Worm (Caenorhabditis elegans): ENCODE measurements around the gene T10B10.4.
A peak's percentile ranks its signal among the peaks of the same experiment; 100 is the strongest.

The T10B10.4 gene

ce11 chrX:15229174-15229573 lies 39.3 kb downstream of the T10B10.4 start:
- no peak for TF ChIP-seq ztf-4 (tag; optimal IDR thresholded peaks at IDR 0.05)
- no peak for TF ChIP-seq efl-1 (optimal IDR thresholded peaks at IDR 0.05)
- TF ChIP-seq efl-1 (GFP tag; optimal IDR thresholded peaks at IDR 0.05 in 1 of 2) = peak in 1 of 2 experiments; percentile 84
- no peak for TF ChIP-seq ceh-90 (tag; optimal IDR thresholded peaks at IDR 0.05)
- peak; percentile 8 for TF ChIP-seq elt-2 (tag; optimal IDR thresholded peaks at IDR 0.05)

DNA sequence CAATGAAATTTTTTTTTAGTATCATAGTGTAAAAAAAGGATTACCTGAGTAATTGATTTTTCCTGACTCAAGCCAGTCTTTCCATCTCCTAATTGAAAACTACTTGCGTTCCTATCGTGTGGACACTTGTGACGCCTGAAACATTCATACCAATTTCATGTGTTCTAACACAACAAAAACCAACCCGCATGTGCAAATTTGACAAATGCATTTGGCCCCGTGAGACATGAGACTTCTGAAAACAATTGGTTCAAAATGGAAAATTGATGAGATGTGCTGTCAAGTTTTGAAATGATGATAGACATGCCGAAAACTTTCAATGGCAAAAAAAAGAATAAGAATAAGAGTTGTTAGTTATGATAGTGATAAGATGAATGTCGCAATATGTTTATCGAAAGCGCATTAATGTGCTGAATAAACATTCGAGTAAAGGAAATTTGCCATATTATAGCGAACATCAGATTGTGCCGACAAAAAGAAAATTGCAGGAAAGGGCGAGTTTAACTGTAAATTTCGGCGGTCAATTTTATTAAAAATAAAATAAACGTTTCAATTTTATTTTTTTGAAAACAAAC lies 40.6 kb downstream of the T10B10.4 start, which contains the start of gene H03A11.2:
Gene H03A11.2 (minus strand): TSS at position 252 of the 575 bp plus-strand sequence.
- peak; percentile 26 for TF ChIP-seq elt-2 (tag; optimal IDR thresholded peaks at IDR 0.05)
- no peak for TF ChIP-seq vab-15 (tag; optimal IDR thresholded peaks at IDR 0.05)
- TF ChIP-seq efl-1 (optimal IDR thresholded peaks at IDR 0.05) = no peak
- peak in 1 of 2 experiments; percentile 84 for TF ChIP-seq efl-1 (GFP tag; optimal IDR thresholded peaks at IDR 0.05 in 1 of 2)

DNA sequence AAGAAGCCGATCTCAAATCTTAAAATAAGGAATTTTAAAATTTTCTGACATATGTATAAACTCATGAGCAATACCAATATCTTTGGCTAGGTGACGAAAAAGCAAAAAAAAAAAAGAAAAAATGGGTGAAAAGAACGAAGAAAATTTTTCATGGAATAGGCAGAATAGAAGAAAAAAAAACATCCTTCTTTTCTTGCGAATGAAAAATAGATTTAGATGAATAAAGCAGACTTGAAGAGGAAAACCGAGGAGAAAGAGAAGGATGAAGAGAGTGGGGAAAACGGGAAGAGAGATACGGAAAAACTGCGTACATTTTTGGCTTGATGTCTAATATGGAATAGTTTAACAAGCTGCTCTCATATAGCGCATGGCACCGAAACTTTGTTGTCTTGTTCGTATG lies 41.9 kb downstream of the T10B10.4 start:
- TF ChIP-seq fkh-4 (tag; optimal IDR thresholded peaks at IDR 0.05; ENCODE audit: borderline replicate concordance) = no peak
- no peak for TF ChIP-seq C34B4.2 (tag; optimal IDR thresholded peaks at IDR 0.05)
- TF ChIP-seq isw-1 (GFP tag; IDR thresholded peaks at IDR 0.05) = no peak

DNA sequence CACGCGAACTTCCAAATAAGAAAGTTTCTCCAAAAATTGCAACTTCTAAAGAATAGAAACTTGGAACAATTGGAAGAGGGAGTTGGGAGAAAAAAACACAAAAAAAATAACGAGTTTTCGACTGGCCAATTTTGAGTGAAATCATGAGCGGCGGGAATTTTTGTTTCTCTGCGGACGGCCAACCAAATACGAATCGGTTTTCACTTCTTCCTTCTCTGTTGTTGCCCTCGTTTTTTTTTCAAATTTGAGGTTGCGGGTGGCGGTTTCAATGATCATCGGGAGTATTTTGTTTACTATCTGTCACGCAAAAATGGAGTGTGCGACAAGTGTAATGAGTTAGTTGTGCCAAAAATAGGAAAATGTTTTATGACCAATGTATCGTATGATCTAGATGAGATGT lies 43.8 kb downstream of the T10B10.4 start:
- TF ChIP-seq jun-1 (tag; optimal IDR thresholded peaks at IDR 0.05) (no peak), dpl-1 (GFP tag; optimal IDR thresholded peaks at IDR 0.05) (no peak), aly-2 (tag; optimal IDR thresholded peaks at IDR 0.05) (no peak), C34B4.2 (tag; optimal IDR thresholded peaks at IDR 0.05) (no peak), nhr-12 (tag; optimal IDR thresholded peaks at IDR 0.05) (no peak), nhr-77 (tag; optimal IDR thresholded peaks at IDR 0.05) (no peak), lin-14 (GFP tag; optimal IDR thresholded peaks at IDR 0.05) (peak; percentile 56), nhr-85 (tag) (peak; percentile 60), lsy-2 (tag; optimal IDR thresholded peaks at IDR 0.05) (no peak), nhr-20 (tag; optimal IDR thresholded peaks at IDR 0.05) (no peak), blmp-1 (tag; optimal IDR thresholded peaks at IDR 0.05) (peak; percentile 50), dsc-1 (tag; optimal IDR thresholded peaks at IDR 0.05) (no peak), fos-1 (tag; optimal IDR thresholded peaks at IDR 0.05) (no peak), nhr-76 (tag; optimal IDR thresholded peaks at IDR 0.05) (no peak), efl-1 (optimal IDR thresholded peaks at IDR 0.05) (no peak), efl-1 (GFP tag; optimal IDR thresholded peaks at IDR 0.05 in 1 of 2) (no peak), swsn-7 (tag; optimal IDR thresholded peaks at IDR 0.05) (no peak), snu-23 (GFP tag; optimal IDR thresholded peaks at IDR 0.05) (peak; percentile 20), lin-35 (GFP tag; optimal IDR thresholded peaks at IDR 0.05) (peak in 1 of 2 experiments; percentile 9), fkh-10 (GFP tag; optimal IDR thresholded peaks at IDR 0.05) (no peak), C04F5.9 (tag; optimal IDR thresholded peaks at IDR 0.05) (no peak)

- TF ChIP-seq rnt-1 (tag; optimal IDR thresholded peaks at IDR 0.05) = peak; percentile 52
- no peak for TF ChIP-seq lin-39 (tag; optimal IDR thresholded peaks at IDR 0.05)
- no peak for TF ChIP-seq sox-4 (tag; optimal IDR thresholded peaks at IDR 0.05)
- peak; percentile 23 for TF ChIP-seq lin-14 (GFP tag; optimal IDR thresholded peaks at IDR 0.05)
- peak; percentile 36 for TF ChIP-seq nhr-47 (tag; optimal IDR thresholded peaks at IDR 0.05)
- TF ChIP-seq C04F5.9 (tag; optimal IDR thresholded peaks at IDR 0.05) = no peak
- peak; percentile 50 for TF ChIP-seq nhr-20 (tag; optimal IDR thresholded peaks at IDR 0.05)
- TF ChIP-seq nhr-19 (GFP tag; conservative IDR thresholded peaks at IDR 0.05) = peak; percentile 28; the same call in 1 of the 2 replicates
- TF ChIP-seq ceh-90 (tag; optimal IDR thresholded peaks at IDR 0.05) = no peak
- peak in 1 of 2 experiments; percentile 53 for TF ChIP-seq lin-35 (GFP tag; optimal IDR thresholded peaks at IDR 0.05)
- no peak for TF ChIP-seq efl-1 (optimal IDR thresholded peaks at IDR 0.05)
- TF ChIP-seq efl-1 (GFP tag; optimal IDR thresholded peaks at IDR 0.05 in 1 of 2) = peak in 1 of 2 experiments; percentile 47
- TF ChIP-seq elt-3 (tag; optimal IDR thresholded peaks at IDR 0.05) = peak in 1 of 6 experiments; percentile 38
- no peak for TF ChIP-seq unc-98 (GFP tag; IDR thresholded peaks at IDR 0.05)
- no peak for TF ChIP-seq ceh-63 (GFP tag; optimal IDR thresholded peaks at IDR 0.05)
- peak; percentile 53 for TF ChIP-seq nhr-71 (tag; optimal IDR thresholded peaks at IDR 0.05)
- peak; percentile 63 for TF ChIP-seq snu-23 (GFP tag; optimal IDR thresholded peaks at IDR 0.05)
- no peak for TF ChIP-seq xbp-1 (tag; optimal IDR thresholded peaks at IDR 0.05)
- TF ChIP-seq mdl-1 (tag; optimal IDR thresholded peaks at IDR 0.05) = peak in 1 of 2 experiments; percentile 28
- no peak for TF ChIP-seq jun-1 (tag; optimal IDR thresholded peaks at IDR 0.05)
- no peak for TF ChIP-seq C16A3.4 (tag; optimal IDR thresholded peaks at IDR 0.05)
- TF ChIP-seq fkh-8 (tag; optimal IDR thresholded peaks at IDR 0.05) = no peak
- no peak for TF ChIP-seq nhr-84 (tag; optimal IDR thresholded peaks at IDR 0.05)
- no peak for TF ChIP-seq ces-1 (GFP tag; optimal IDR thresholded peaks at IDR 0.05)
- no peak for TF ChIP-seq ama-1 (optimal IDR thresholded peaks at IDR 0.05)
- no peak for TF ChIP-seq ztf-4 (tag; optimal IDR thresholded peaks at IDR 0.05)
- no peak for TF ChIP-seq skn-1 (tag; optimal IDR thresholded peaks at IDR 0.05)
These were observed 46.1 kb downstream of the T10B10.4 start for ce11 chrX:15236036-15236435.
